Fruit fly (Drosophila melanogaster): ENCODE measurements around the gene CG11722.

DNA sequence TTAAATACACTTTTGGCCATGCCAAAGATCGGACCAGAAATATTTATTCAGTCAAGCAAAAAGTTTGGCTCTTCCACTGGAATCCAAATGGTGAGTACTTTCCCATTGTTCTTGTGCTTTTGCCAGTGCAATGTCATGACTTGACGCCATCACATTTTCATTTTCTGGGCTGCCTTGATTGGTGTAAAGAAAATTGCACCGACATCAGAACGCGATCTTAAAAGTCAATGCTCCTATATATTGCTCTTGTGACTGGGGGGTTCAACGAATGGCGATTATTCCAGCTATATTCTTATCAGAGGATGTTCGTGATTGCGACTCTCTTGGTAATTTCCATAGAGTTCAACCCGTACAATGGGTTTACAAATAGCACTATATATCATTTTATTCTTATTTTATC lies 4.8 kb downstream of the CG11722 start:
- TF ChIP-seq CTCF (optimal IDR thresholded peaks at IDR 0.05) = no peak
- no peak for TF ChIP-seq CG8478 (optimal IDR thresholded peaks at IDR 0.05)

Data from S2 (cell line).